Fruit fly (Drosophila melanogaster): Measurements from ENCODE around the gene msd1.

msd1 gene

DNA sequence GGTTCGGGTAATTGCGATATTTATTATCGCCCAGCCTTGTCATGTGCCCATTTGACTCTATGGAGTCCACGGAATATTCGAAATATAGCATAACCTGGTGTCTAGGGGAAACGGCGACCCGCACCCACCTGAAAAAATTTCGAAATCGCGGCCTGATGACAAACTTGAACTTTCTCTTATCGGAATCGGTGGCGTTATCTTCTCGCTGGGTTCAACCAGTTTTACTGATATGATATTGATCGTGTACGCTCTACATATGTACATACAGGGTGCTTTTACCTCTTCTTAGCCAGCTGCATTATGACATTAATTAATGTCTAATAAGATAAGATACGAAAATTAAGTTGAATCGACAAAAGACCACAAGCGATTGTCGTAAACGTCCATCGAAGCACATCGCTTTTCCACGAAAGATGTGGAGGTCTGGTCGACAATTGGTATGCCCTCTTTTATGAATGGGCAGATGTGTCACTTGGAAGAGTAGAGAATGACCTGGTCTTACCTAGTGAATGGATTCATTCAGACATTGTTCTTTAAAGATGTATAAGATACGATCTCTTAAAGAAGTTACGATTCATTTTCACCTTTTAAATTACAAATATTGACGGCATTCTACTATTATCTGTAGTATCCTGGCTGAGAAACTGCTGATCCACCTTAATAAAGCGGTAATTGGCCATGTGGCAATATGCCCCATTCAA lies 11.2 kb upstream of the msd1 start:
- no peak for TF ChIP-seq Hr83 (GFP tag; optimal IDR thresholded peaks at IDR 0.05; ENCODE audit: poor library complexity, severe bottlenecking)
- no peak for TF ChIP-seq GATAd (GFP tag; optimal IDR thresholded peaks at IDR 0.05)
- no peak for TF ChIP-seq dsf (GFP tag; optimal IDR thresholded peaks at IDR 0.05; ENCODE audit: borderline replicate concordance)
- no peak for TF ChIP-seq tai (GFP tag; optimal IDR thresholded peaks at IDR 0.05)
- no peak for TF ChIP-seq CG32264 (GFP tag; optimal IDR thresholded peaks at IDR 0.05)
- no peak for TF ChIP-seq sage (GFP tag; optimal IDR thresholded peaks at IDR 0.05)
- peak in 1 of 2 experiments; percentile 55 for TF ChIP-seq foxo (GFP tag; optimal IDR thresholded peaks at IDR 0.05)
- no peak for TF ChIP-seq Rel (GFP tag; optimal IDR thresholded peaks at IDR 0.05)
- no peak for TF ChIP-seq Rel (tag; optimal IDR thresholded peaks at IDR 0.05)
- peak; percentile 6 for TF ChIP-seq HLH106 (tag; optimal IDR thresholded peaks at IDR 0.05)
- no peak for TF ChIP-seq Hnf4 (GFP tag; optimal IDR thresholded peaks at IDR 0.05)
- peak; percentile 19 for TF ChIP-seq rgr (GFP tag; optimal IDR thresholded peaks at IDR 0.05)
- no peak for TF ChIP-seq Vsx2 (GFP tag; optimal IDR thresholded peaks at IDR 0.05; ENCODE audit: partially characterized antibody)
- no peak for TF ChIP-seq pan (optimal IDR thresholded peaks at IDR 0.05)
- TF ChIP-seq Jra (GFP tag; optimal IDR thresholded peaks at IDR 0.05), result no peak
- TF ChIP-seq lola (GFP tag; optimal IDR thresholded peaks at IDR 0.05), result no peak
- peak; percentile 5 for TF ChIP-seq Hr78 (GFP tag; optimal IDR thresholded peaks at IDR 0.05)
- TF ChIP-seq Dif (GFP tag; optimal IDR thresholded peaks at IDR 0.05; ENCODE audit: partially characterized antibody), result no peak
- no peak for TF ChIP-seq usp (GFP tag; optimal IDR thresholded peaks at IDR 0.05)
- peak; percentile 52 for TF ChIP-seq ey (GFP tag; optimal IDR thresholded peaks at IDR 0.05)
- no peak for TF ChIP-seq brk (GFP tag; optimal IDR thresholded peaks at IDR 0.05)
- TF ChIP-seq Sp1 (GFP tag; optimal IDR thresholded peaks at IDR 0.05), result no peak
- no peak for TF ChIP-seq sv (GFP tag; optimal IDR thresholded peaks at IDR 0.05)
- no peak for TF ChIP-seq OdsH (GFP tag; optimal IDR thresholded peaks at IDR 0.05)
- TF ChIP-seq psq (GFP tag; optimal IDR thresholded peaks at IDR 0.05), result no peak
- no peak for TF ChIP-seq woc (GFP tag; optimal IDR thresholded peaks at IDR 0.05)
- no peak for TF ChIP-seq CrebA (GFP tag; optimal IDR thresholded peaks at IDR 0.05; ENCODE audit: borderline replicate concordance)
- TF ChIP-seq h (GFP tag; optimal IDR thresholded peaks at IDR 0.05), result peak; percentile 39
- no peak for TF ChIP-seq Mio (GFP tag; optimal IDR thresholded peaks at IDR 0.05)
- no peak for TF ChIP-seq Dfd (GFP tag; optimal IDR thresholded peaks at IDR 0.05)
- no peak for TF ChIP-seq dmrt93B (GFP tag; optimal IDR thresholded peaks at IDR 0.05)
- TF ChIP-seq CG9705 (GFP tag; optimal IDR thresholded peaks at IDR 0.05), result no peak
- no peak for TF ChIP-seq Myc (optimal IDR thresholded peaks at IDR 0.05)
- no peak for TF ChIP-seq N (GFP tag; optimal IDR thresholded peaks at IDR 0.05)
- no peak for TF ChIP-seq Abd-B (GFP tag; optimal IDR thresholded peaks at IDR 0.05)
- no peak for TF ChIP-seq jim (GFP tag; optimal IDR thresholded peaks at IDR 0.05)
- peak; percentile 30 for TF ChIP-seq fru (GFP tag; optimal IDR thresholded peaks at IDR 0.05)
- TF ChIP-seq dl (GFP tag; optimal IDR thresholded peaks at IDR 0.05; ENCODE audit: insufficient read depth in 1 of 2, partially characterized antibody in 2 of 2), result no peak
- TF ChIP-seq br (GFP tag; optimal IDR thresholded peaks at IDR 0.05), result peak; percentile 20

DNA sequence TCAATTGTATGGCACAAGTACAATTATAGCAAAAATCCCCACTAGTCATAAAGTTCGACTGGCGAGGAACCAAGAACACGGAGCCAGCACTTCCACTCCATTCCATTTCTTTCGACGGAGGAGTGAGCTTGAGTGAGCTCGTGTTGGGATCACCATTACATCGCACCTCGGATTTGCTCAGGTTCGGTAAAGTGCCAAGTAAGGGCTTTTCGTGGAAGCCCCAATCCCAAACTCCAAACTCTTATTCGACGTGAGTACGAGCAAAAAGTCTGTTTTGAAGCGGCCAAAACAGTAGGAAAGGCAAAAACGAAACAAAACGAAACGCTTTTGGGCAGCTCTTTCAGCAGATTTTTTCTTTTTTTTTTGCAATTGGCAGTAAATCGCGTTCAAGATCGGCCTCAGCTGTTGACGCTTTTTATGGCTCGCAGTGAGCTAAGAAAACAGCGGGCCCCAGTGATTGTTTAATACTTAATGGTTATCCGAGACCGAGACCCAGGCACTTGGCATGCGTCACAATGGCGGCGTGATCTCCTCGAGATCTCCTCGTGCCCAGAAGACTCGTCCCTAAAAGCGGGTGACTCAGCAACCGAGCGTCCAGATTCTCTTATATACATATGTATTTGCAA lies 10.5 kb upstream of the msd1 start:
- TF ChIP-seq Hnf4 (GFP tag; optimal IDR thresholded peaks at IDR 0.05), result peak; percentile 56
- no peak for TF ChIP-seq pan (optimal IDR thresholded peaks at IDR 0.05)
- TF ChIP-seq jim (GFP tag; optimal IDR thresholded peaks at IDR 0.05), result no peak
- TF ChIP-seq dmrt93B (GFP tag; optimal IDR thresholded peaks at IDR 0.05), result no peak
- peak; percentile 44 for TF ChIP-seq Rel (GFP tag; optimal IDR thresholded peaks at IDR 0.05)
- TF ChIP-seq Rel (tag; optimal IDR thresholded peaks at IDR 0.05), result peak; percentile 48
- no peak for TF ChIP-seq Dfd (GFP tag; optimal IDR thresholded peaks at IDR 0.05)
- TF ChIP-seq Abd-B (GFP tag; optimal IDR thresholded peaks at IDR 0.05), result no peak
- TF ChIP-seq brk (GFP tag; optimal IDR thresholded peaks at IDR 0.05), result no peak
- peak; percentile 58 for TF ChIP-seq OdsH (GFP tag; optimal IDR thresholded peaks at IDR 0.05)
- no peak for TF ChIP-seq HLH106 (tag; optimal IDR thresholded peaks at IDR 0.05)
- peak; percentile 41 for TF ChIP-seq rgr (GFP tag; optimal IDR thresholded peaks at IDR 0.05)
- TF ChIP-seq Vsx2 (GFP tag; optimal IDR thresholded peaks at IDR 0.05; ENCODE audit: partially characterized antibody), result no peak
- TF ChIP-seq psq (GFP tag; optimal IDR thresholded peaks at IDR 0.05), result peak; percentile 53
- TF ChIP-seq Dif (GFP tag; optimal IDR thresholded peaks at IDR 0.05; ENCODE audit: partially characterized antibody), result no peak
- TF ChIP-seq ey (GFP tag; optimal IDR thresholded peaks at IDR 0.05), result no peak
- no peak for TF ChIP-seq foxo (GFP tag; optimal IDR thresholded peaks at IDR 0.05)
- TF ChIP-seq CrebA (GFP tag; optimal IDR thresholded peaks at IDR 0.05; ENCODE audit: borderline replicate concordance), result no peak
- peak; percentile 32 for TF ChIP-seq Sp1 (GFP tag; optimal IDR thresholded peaks at IDR 0.05)
- TF ChIP-seq GATAd (GFP tag; optimal IDR thresholded peaks at IDR 0.05), result no peak
- TF ChIP-seq N (GFP tag; optimal IDR thresholded peaks at IDR 0.05), result no peak
- TF ChIP-seq sage (GFP tag; optimal IDR thresholded peaks at IDR 0.05), result peak; percentile 75
- no peak for TF ChIP-seq dl (GFP tag; optimal IDR thresholded peaks at IDR 0.05; ENCODE audit: insufficient read depth in 1 of 2, partially characterized antibody in 2 of 2)
- TF ChIP-seq br (GFP tag; optimal IDR thresholded peaks at IDR 0.05), result peak; percentile 62
- TF ChIP-seq usp (GFP tag; optimal IDR thresholded peaks at IDR 0.05), result no peak
- no peak for TF ChIP-seq lola (GFP tag; optimal IDR thresholded peaks at IDR 0.05)
- TF ChIP-seq dsf (GFP tag; optimal IDR thresholded peaks at IDR 0.05; ENCODE audit: borderline replicate concordance), result no peak
- TF ChIP-seq Hr83 (GFP tag; optimal IDR thresholded peaks at IDR 0.05; ENCODE audit: poor library complexity, severe bottlenecking), result peak; percentile 63
- TF ChIP-seq CG32264 (GFP tag; optimal IDR thresholded peaks at IDR 0.05), result peak; percentile 30
- TF ChIP-seq h (GFP tag; optimal IDR thresholded peaks at IDR 0.05), result peak; percentile 71
- TF ChIP-seq Mio (GFP tag; optimal IDR thresholded peaks at IDR 0.05), result no peak
- TF ChIP-seq fru (GFP tag; optimal IDR thresholded peaks at IDR 0.05), result peak; percentile 59
- no peak for TF ChIP-seq Hr78 (GFP tag; optimal IDR thresholded peaks at IDR 0.05)
- TF ChIP-seq sv (GFP tag; optimal IDR thresholded peaks at IDR 0.05), result no peak
- no peak for TF ChIP-seq tai (GFP tag; optimal IDR thresholded peaks at IDR 0.05)
- TF ChIP-seq Jra (GFP tag; optimal IDR thresholded peaks at IDR 0.05), result peak; percentile 94
- no peak for TF ChIP-seq woc (GFP tag; optimal IDR thresholded peaks at IDR 0.05)

All from whole organism, wandering third instar larva.